Fruit fly (Drosophila melanogaster) whole organism, embryonic: ENCODE results near the gene CG11263.

Source experiments
- BtbVII ChIP-seq: fragments of 200-800 bp; sonication (Bioruptor generic); optimal IDR thresholded peaks from 3 replicates; lab custom pipeline; 2017; ENCODE audit warnings: missing biosample characterization, mild to moderate bottlenecking, missing genetic modification characterization
- CG1024 ChIP-seq: fragments of 200-800 bp; sonication (Bioruptor generic); IDR thresholded peaks from 2 replicates; pipeline ENCODE4 v1.3.6; 2022; ENCODE audit warnings: missing biosample characterization, missing genetic modification characterization
- CG13624 ChIP-seq: fragments of 200-800 bp; sonication (Bioruptor generic); optimal IDR thresholded peaks from 2 replicates; lab custom pipeline; 2016; ENCODE audit warnings: missing biosample characterization, missing genetic modification characterization
- CG15696 ChIP-seq: fragments of 200-800 bp; sonication (Bioruptor generic); optimal IDR thresholded peaks from 2 replicates; lab custom pipeline; 2019; ENCODE audit warnings: missing biosample characterization, mild to moderate bottlenecking, missing genetic modification characterization, moderate library complexity
- CG1603 ChIP-seq: fragments of 200-800 bp; sonication (Bioruptor generic); optimal IDR thresholded peaks from 2 replicates; lab custom pipeline; 2019; ENCODE audit warnings: missing biosample characterization, mild to moderate bottlenecking, missing genetic modification characterization, moderate library complexity
- CG1647 ChIP-seq: fragments of 200-800 bp; sonication (Bioruptor generic); optimal IDR thresholded peaks from 3 replicates; lab custom pipeline; 2016; ENCODE audit warnings: missing biosample characterization, missing genetic modification characterization
- CG17186 ChIP-seq: fragments of 200-800 bp; sonication (Bioruptor generic); optimal IDR thresholded peaks from 3 replicates; lab custom pipeline; 2017; ENCODE audit warnings: missing biosample characterization, missing genetic modification reagents, missing genetic modification characterization
- CG32532 ChIP-seq: fragments of 200-800 bp; sonication (Bioruptor generic); IDR thresholded peaks from 2 replicates; pipeline ENCODE4 v1.3.6; 2022; ENCODE audit warnings: missing biosample characterization, missing genetic modification characterization
- CG3838 ChIP-seq: fragments of 200-800 bp; sonication (Bioruptor generic); optimal IDR thresholded peaks from 3 replicates; lab custom pipeline; 2016; ENCODE audit warnings: missing biosample characterization, missing genetic modification characterization
- CG5180 ChIP-seq: fragments of 200-800 bp; sonication (Bioruptor generic); optimal IDR thresholded peaks from 3 replicates; lab custom pipeline; 2017; ENCODE audit warnings: missing biosample characterization, missing genetic modification characterization, mild to moderate bottlenecking, moderate library complexity, missing genetic modification reagents
- CG6254 ChIP-seq: fragments of 200-800 bp; sonication (Bioruptor generic); optimal IDR thresholded peaks from 3 replicates; lab custom pipeline; 2017; ENCODE audit warnings: mild to moderate bottlenecking, missing biosample characterization, missing genetic modification reagents, missing genetic modification characterization
- CG6654 ChIP-seq: fragments of 200-800 bp; sonication (Bioruptor generic); optimal IDR thresholded peaks from 2 replicates; lab custom pipeline; 2017; ENCODE audit warnings: missing biosample characterization, mild to moderate bottlenecking, missing genetic modification characterization
- CG7357 ChIP-seq: fragments of 200-800 bp; sonication (Bioruptor generic); IDR thresholded peaks from 3 replicates; pipeline ENCODE4 v1.3.6; 2022; ENCODE audit warnings: missing biosample characterization, missing genetic modification characterization
- CG7556 ChIP-seq: fragments of 200-800 bp; sonication (Bioruptor generic); optimal IDR thresholded peaks from 2 replicates; lab custom pipeline; 2017; ENCODE audit warnings: missing biosample characterization, mild to moderate bottlenecking, missing genetic modification characterization
- CG7928 ChIP-seq: fragments of 200-800 bp; sonication (Bioruptor generic); optimal IDR thresholded peaks from 2 replicates; lab custom pipeline; 2017; ENCODE audit warnings: missing biosample characterization, mild to moderate bottlenecking, missing genetic modification characterization
- Camta ChIP-seq: fragments of 200-800 bp; sonication (Bioruptor generic); optimal IDR thresholded peaks from 2 replicates; lab custom pipeline; 2016; ENCODE audit warnings: missing biosample characterization, missing genetic modification characterization
- CoRest ChIP-seq: fragments of 200-800 bp; sonication (Bioruptor generic); optimal IDR thresholded peaks from 3 replicates; lab custom pipeline; 2018; ENCODE audit warnings: missing biosample characterization, mild to moderate bottlenecking, missing genetic modification characterization, moderate library complexity
- Dfd ChIP-seq, 2 experiments: fragments of >200 bp; optimal IDR thresholded peaks; 2 replicates each; lab custom pipeline; 2017; ENCODE audit warnings: missing biosample characterization in 2 of 2, missing genetic modification characterization in 2 of 2
- Eip74EF ChIP-seq, 2 experiments: fragments of 200-800 bp in 1 of 2; fragments of >200 bp in 1 of 2; sonication (Bioruptor generic) in 1 of 2; optimal IDR thresholded peaks; 2 replicates each; lab custom pipeline; 2017 to 2019; ENCODE audit warnings: missing biosample characterization in 2 of 2, missing genetic modification characterization in 2 of 2, mild to moderate bottlenecking in 1 of 2, moderate library complexity in 1 of 2
- HLH3B ChIP-seq: fragments of 200-800 bp; sonication (Bioruptor generic); IDR thresholded peaks from 2 replicates; pipeline ENCODE4 v1.3.6; 2022; ENCODE audit warnings: missing biosample characterization, missing genetic modification characterization
- Lhr ChIP-seq: fragments of 200-800 bp; sonication (Bioruptor generic); optimal IDR thresholded peaks from 3 replicates; lab custom pipeline; 2017; ENCODE audit warnings: mild to moderate bottlenecking, missing biosample characterization, missing genetic modification reagents, missing genetic modification characterization
- Ptx1 ChIP-seq: fragments of 200-800 bp; sonication (Bioruptor generic); IDR thresholded peaks from 2 replicates; pipeline ENCODE4 v1.3.6; 2022; ENCODE audit warnings: missing biosample characterization, missing genetic modification characterization
- Spps ChIP-seq: fragments of 200-800 bp; sonication (Bioruptor generic); optimal IDR thresholded peaks from 2 replicates; lab custom pipeline; 2018; ENCODE audit warnings: missing biosample characterization, mild to moderate bottlenecking, missing genetic modification characterization
- Sry-δ ChIP-seq: fragments of 200-800 bp; sonication (Bioruptor generic); optimal IDR thresholded peaks from 2 replicates; lab custom pipeline; 2016; ENCODE audit warnings: missing biosample characterization, missing genetic modification characterization
- ac ChIP-seq: fragments of 200-800 bp; sonication (Bioruptor generic); optimal IDR thresholded peaks from 3 replicates; lab custom pipeline; 2017; ENCODE audit warnings: missing biosample characterization, mild to moderate bottlenecking, missing genetic modification characterization
- ara ChIP-seq: fragments of 200-800 bp; sonication (Bioruptor generic); IDR thresholded peaks from 2 replicates; pipeline ENCODE4 v1.3.6; 2022; ENCODE audit warnings: missing biosample characterization, missing genetic modification characterization
- crol ChIP-seq: fragments of 200-800 bp; sonication (Bioruptor generic); IDR thresholded peaks from 2 replicates; pipeline ENCODE4 v1.3.6; 2022; ENCODE audit warnings: missing biosample characterization, missing genetic modification characterization
- crp ChIP-seq, 2 experiments: fragments of 200-800 bp; sonication (Bioruptor generic); optimal IDR thresholded peaks; 2 replicates in 1 of 2; 3 replicates in 1 of 2; lab custom pipeline; 2017; ENCODE audit warnings: missing biosample characterization in 2 of 2, missing genetic modification characterization in 2 of 2, mild to moderate bottlenecking in 1 of 2, moderate library complexity in 1 of 2
- dati ChIP-seq: fragments of 200-800 bp; sonication (Bioruptor generic); IDR thresholded peaks from 2 replicates; pipeline ENCODE4 v1.3.6; 2022; ENCODE audit warnings: missing biosample characterization, missing genetic modification characterization
- dpn ChIP-seq, 2 experiments: fragments of 200-800 bp; sonication (Bioruptor generic); optimal IDR thresholded peaks; 3 replicates each; lab custom pipeline; 2016; ENCODE audit warnings: missing biosample characterization in 2 of 2, missing genetic modification characterization in 2 of 2
- dysf ChIP-seq: fragments of 200-800 bp; sonication (Bioruptor generic); IDR thresholded peaks from 3 replicates; pipeline ENCODE4 v1.3.6; 2022; ENCODE audit warnings: missing biosample characterization, missing genetic modification characterization
- exex ChIP-seq: fragments of 200-800 bp; sonication (Bioruptor generic); optimal IDR thresholded peaks from 4 replicates; lab custom pipeline; 2018; ENCODE audit warnings: missing biosample characterization, mild to moderate bottlenecking, missing genetic modification characterization, moderate library complexity
- fd3F ChIP-seq: fragments of 200-800 bp; sonication (Bioruptor generic); optimal IDR thresholded peaks from 2 replicates; lab custom pipeline; 2018; ENCODE audit warnings: missing biosample characterization, mild to moderate bottlenecking, missing genetic modification characterization, moderate library complexity
- fd96Cb ChIP-seq: fragments of 200-800 bp; sonication (Bioruptor generic); optimal IDR thresholded peaks from 2 replicates; lab custom pipeline; 2018; ENCODE audit warnings: missing biosample characterization, mild to moderate bottlenecking, missing genetic modification characterization, moderate library complexity
- fru ChIP-seq: fragments of >200 bp; optimal IDR thresholded peaks from 2 replicates; lab custom pipeline; 2017
- fu2 ChIP-seq: fragments of 200-800 bp; sonication (Bioruptor generic); optimal IDR thresholded peaks from 2 replicates; lab custom pipeline; 2016; ENCODE audit warnings: missing biosample characterization, missing genetic modification characterization
- inv ChIP-seq: fragments of 200-800 bp; sonication (Bioruptor generic); IDR thresholded peaks from 2 replicates; pipeline ENCODE4 v1.3.6; 2022; ENCODE audit warnings: missing biosample characterization, missing genetic modification characterization; ENCODE audit not compliant: partially characterized antibody
- lilli ChIP-seq: fragments of 200-800 bp; sonication (Bioruptor generic); optimal IDR thresholded peaks from 3 replicates; lab custom pipeline; 2016; ENCODE audit warnings: missing biosample characterization, missing genetic modification characterization
- maf-S ChIP-seq: fragments of 200-800 bp; sonication (Bioruptor generic); optimal IDR thresholded peaks from 2 replicates; lab custom pipeline; 2016; ENCODE audit warnings: missing biosample characterization, missing genetic modification characterization
- mld ChIP-seq: fragments of 200-800 bp; sonication (Bioruptor generic); IDR thresholded peaks from 3 replicates; pipeline ENCODE4 v1.3.6; 2022; ENCODE audit warnings: missing biosample characterization, missing genetic modification characterization; ENCODE audit not compliant: partially characterized antibody
- pho ChIP-seq: fragments of 200-800 bp; sonication (Bioruptor generic); optimal IDR thresholded peaks from 2 replicates; lab custom pipeline; 2016; ENCODE audit warnings: missing biosample characterization, missing genetic modification characterization
- prd ChIP-seq, 3 experiments: fragments of >200 bp in 2 of 3; fragments of 200-800 bp in 1 of 3; sonication (Bioruptor generic) in 1 of 3; optimal IDR thresholded peaks in 2 of 3; IDR thresholded peaks in 1 of 3; 2 replicates in 2 of 3; 3 replicates in 1 of 3; pipeline versions ENCODE4 v1.3.6 to Lab custom; 2017 to 2022; ENCODE audit warnings: missing biosample characterization in 1 of 3, missing genetic modification characterization in 1 of 3
- psq ChIP-seq: fragments of 200-800 bp; sonication (Bioruptor generic); optimal IDR thresholded peaks from 2 replicates; lab custom pipeline; 2017; ENCODE audit warnings: missing biosample characterization, missing genetic modification characterization
- run ChIP-seq: fragments of 200-800 bp; sonication (Bioruptor generic); optimal IDR thresholded peaks from 3 replicates; lab custom pipeline; 2018; ENCODE audit warnings: missing biosample characterization, mild to moderate bottlenecking, missing genetic modification characterization
- sd ChIP-seq: fragments of 200-800 bp; sonication (Bioruptor generic); optimal IDR thresholded peaks from 3 replicates; lab custom pipeline; 2018; ENCODE audit warnings: missing biosample characterization, mild to moderate bottlenecking, missing genetic modification characterization, moderate library complexity
- seq ChIP-seq: fragments of 200-800 bp; sonication (Bioruptor generic); IDR thresholded peaks from 2 replicates; pipeline ENCODE4 v1.3.6; 2022; ENCODE audit warnings: missing biosample characterization, missing genetic modification characterization
- sima ChIP-seq: fragments of 200-800 bp; sonication (Bioruptor generic); optimal IDR thresholded peaks from 2 replicates; lab custom pipeline; 2016; ENCODE audit warnings: missing biosample characterization, missing genetic modification characterization
- tna ChIP-seq: fragments of 200-800 bp; sonication (Bioruptor generic); IDR thresholded peaks from 2 replicates; pipeline ENCODE4 v1.3.6; 2022; ENCODE audit warnings: missing biosample characterization, missing genetic modification characterization; ENCODE audit not compliant: partially characterized antibody
- trh ChIP-seq: fragments of 200-800 bp; sonication (Bioruptor generic); optimal IDR thresholded peaks from 2 replicates; lab custom pipeline; 2016; ENCODE audit warnings: missing biosample characterization, missing genetic modification characterization
- zfh2 ChIP-seq: fragments of 200-800 bp; sonication (Bioruptor generic); optimal IDR thresholded peaks from 2 replicates; lab custom pipeline; 2016; ENCODE audit warnings: missing biosample characterization, missing genetic modification characterization

CG11263 gene

dm6 chr3L:13044335-13044814, 37.8 kb downstream of the CG11263 start, which contains the start of gene Syx13 (continued):
- peak; percentile 92 for TF ChIP-seq crol (GFP tag; lab: Robert Waterston, UW)
- TF ChIP-seq CG15696 (tag; lab: Kevin White, UChicago): no peak
- no peak for TF ChIP-seq Dfd (GFP tag; optimal IDR thresholded peaks at IDR 0.05; lab: Kevin White, UChicago)
- no peak for TF ChIP-seq fd3F (GFP tag; lab: Kevin White, UChicago)
- TF ChIP-seq mld (GFP tag; lab: Robert Waterston, UW): peak; percentile 63; the same call in 2 of the 3 replicates
- no peak for TF ChIP-seq CG3838 (GFP tag; lab: Kevin White, UChicago)
- no peak for TF ChIP-seq dysf
- no peak for TF ChIP-seq psq (GFP tag; lab: Kevin White, UChicago)
- TF ChIP-seq pho (GFP tag; lab: Kevin White, UChicago): no peak
- TF ChIP-seq Ptx1 (GFP tag; lab: Robert Waterston, UW): no peak
- TF ChIP-seq Eip74EF (GFP tag; optimal IDR thresholded peaks at IDR 0.05; lab: Kevin White, UChicago): peak in 1 of 2 experiments; percentile 57
- 0 out of 2 replicates have a peak, but pooled peaks have one; percentile 17 for TF ChIP-seq CG32532
- TF ChIP-seq Camta: no peak
- no peak for TF ChIP-seq HLH3B
- TF ChIP-seq dpn (GFP tag; optimal IDR thresholded peaks at IDR 0.05; lab: Kevin White, UChicago): peak in 1 of 2 experiments; percentile 8
- no peak for TF ChIP-seq CG1024 (GFP tag; lab: Robert Waterston, UW)
- TF ChIP-seq CG5180 (GFP tag; lab: Kevin White, UChicago): peak; percentile 39
- no peak for TF ChIP-seq zfh2 (GFP tag; lab: Kevin White, UChicago)
- peak; percentile 65 for TF ChIP-seq CG17186 (GFP tag; lab: Kevin White, UChicago)
- TF ChIP-seq CG1647 (GFP tag; lab: Kevin White, UChicago): no peak
- peak; percentile 32 for TF ChIP-seq CoRest
- TF ChIP-seq exex (tag; lab: Kevin White, UChicago): peak; percentile 5
- TF ChIP-seq fu2 (GFP tag; lab: Kevin White, UChicago): no peak
- TF ChIP-seq Lhr (GFP tag; lab: Kevin White, UChicago): no peak
- TF ChIP-seq Sry-δ (GFP tag; lab: Kevin White, UChicago): peak; percentile 61
- no peak for TF ChIP-seq CG6654 (GFP tag; lab: Kevin White, UChicago)
- TF ChIP-seq CG6254: no peak
- TF ChIP-seq Spps (tag; lab: Kevin White, UChicago): peak; percentile 5
- no peak for TF ChIP-seq ac (GFP tag; lab: Kevin White, UChicago)
- no peak for TF ChIP-seq fru (lab: Kevin White, UChicago)
- TF ChIP-seq run (tag; lab: Kevin White, UChicago): no peak
- no peak for TF ChIP-seq sima (GFP tag; lab: Kevin White, UChicago)
- no peak for TF ChIP-seq CG13624 (GFP tag; lab: Kevin White, UChicago)
- no peak for TF ChIP-seq trh (GFP tag; lab: Kevin White, UChicago)
- peak; percentile 72 for TF ChIP-seq tna (GFP tag; lab: Robert Waterston, UW)
- no peak for TF ChIP-seq prd (optimal IDR thresholded peaks at IDR 0.05; lab: Kevin White, UChicago)
- TF ChIP-seq prd (GFP tag; IDR thresholded peaks at IDR 0.05; lab: Robert Waterston, UW): no peak
- TF ChIP-seq CG7357 (GFP tag; lab: Robert Waterston, UW): peak; percentile 27; the same call in 1 of the 3 replicates
- TF ChIP-seq sd (tag; lab: Kevin White, UChicago): peak; percentile 86
- TF ChIP-seq maf-S (GFP tag; lab: Kevin White, UChicago): no peak
- TF ChIP-seq BtbVII (GFP tag; lab: Kevin White, UChicago): no peak
- TF ChIP-seq CG1603 (tag; lab: Kevin White, UChicago): peak; percentile 68
- 0 out of 2 replicates have a peak, but pooled peaks have one; percentile 43 for TF ChIP-seq seq
- no peak for TF ChIP-seq dati (GFP tag; lab: Robert Waterston, UW)
- no peak for TF ChIP-seq CG7556 (GFP tag; lab: Kevin White, UChicago)
- TF ChIP-seq fd96Cb: no peak
- TF ChIP-seq inv (GFP tag; lab: Robert Waterston, UW): peak; percentile 73
- no peak for TF ChIP-seq CG7928 (GFP tag; lab: Kevin White, UChicago)
- no peak for TF ChIP-seq lilli (GFP tag; lab: Kevin White, UChicago)
- no peak for TF ChIP-seq ara (GFP tag; lab: Robert Waterston, UW)
- peak in 1 of 2 experiments; percentile 77 for TF ChIP-seq crp (GFP tag; optimal IDR thresholded peaks at IDR 0.05; lab: Kevin White, UChicago)
